Worm (Caenorhabditis elegans): Measurements from ENCODE around the gene ttbk-6.

The ttbk-6 gene

DNA sequence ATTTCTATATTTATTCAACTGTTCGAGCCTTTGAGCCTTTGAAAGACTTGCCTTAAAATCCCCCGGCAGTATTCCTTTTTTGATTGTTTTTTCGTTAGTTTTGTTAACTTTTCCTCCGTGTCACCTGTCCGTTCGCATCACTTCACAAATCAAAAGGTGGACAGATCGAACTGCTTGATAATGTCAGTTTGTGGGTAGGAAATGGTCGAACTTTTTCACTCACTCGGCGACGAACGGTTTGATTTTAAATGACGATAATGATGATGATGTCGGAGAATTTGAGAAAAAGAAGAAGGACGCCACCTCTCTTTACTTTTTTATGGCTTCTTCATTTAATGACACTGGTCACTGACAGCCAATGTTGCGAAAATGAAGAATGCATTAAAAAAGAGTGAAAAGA is 44.6 kb downstream of the ttbk-6 start:
- TF ChIP-seq mep-1 (tag; optimal IDR thresholded peaks at IDR 0.05) (no peak), R02D3.7 (tag; optimal IDR thresholded peaks at IDR 0.05) (no peak), F37D6.2 (tag; optimal IDR thresholded peaks at IDR 0.05) (no peak), zip-2 (tag; optimal IDR thresholded peaks at IDR 0.05) (no peak), unc-130 (GFP tag; optimal IDR thresholded peaks at IDR 0.05) (no peak), F49E8.2 (tag; optimal IDR thresholded peaks at IDR 0.05; ENCODE audit: borderline replicate concordance) (no peak), T26A8.4 (GFP tag; IDR thresholded peaks at IDR 0.05) (no peak), snpc-1.2 (GFP tag; IDR thresholded peaks at IDR 0.05) (no peak), nhr-48 (tag; optimal IDR thresholded peaks at IDR 0.05) (no peak), mes-2 (tag; optimal IDR thresholded peaks at IDR 0.05; ENCODE audit: poor library complexity, severe bottlenecking) (no peak)

DNA sequence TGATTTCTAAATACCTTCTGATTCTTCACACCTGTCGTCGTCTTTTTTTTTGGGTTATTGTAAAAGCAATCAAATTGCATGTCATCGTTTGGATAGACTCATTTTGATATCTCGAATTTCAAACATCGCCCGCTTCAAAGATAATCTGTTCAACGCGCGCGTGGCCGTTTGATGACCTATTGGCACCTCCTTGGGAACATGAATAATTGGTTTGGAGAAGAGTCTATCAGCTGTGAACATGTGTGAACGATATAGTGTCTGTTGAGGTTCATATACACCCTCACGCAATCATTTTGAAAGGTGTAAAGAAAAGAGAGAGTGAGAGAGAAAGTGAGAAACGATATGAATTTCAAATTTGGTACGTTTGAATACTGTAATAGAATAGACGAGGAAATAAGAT is 46.1 kb downstream of the ttbk-6 start:
- peak; percentile 74 for TF ChIP-seq aha-1 (tag)
- no peak for TF ChIP-seq snpc-4 (tag; optimal IDR thresholded peaks at IDR 0.05)

DNA sequence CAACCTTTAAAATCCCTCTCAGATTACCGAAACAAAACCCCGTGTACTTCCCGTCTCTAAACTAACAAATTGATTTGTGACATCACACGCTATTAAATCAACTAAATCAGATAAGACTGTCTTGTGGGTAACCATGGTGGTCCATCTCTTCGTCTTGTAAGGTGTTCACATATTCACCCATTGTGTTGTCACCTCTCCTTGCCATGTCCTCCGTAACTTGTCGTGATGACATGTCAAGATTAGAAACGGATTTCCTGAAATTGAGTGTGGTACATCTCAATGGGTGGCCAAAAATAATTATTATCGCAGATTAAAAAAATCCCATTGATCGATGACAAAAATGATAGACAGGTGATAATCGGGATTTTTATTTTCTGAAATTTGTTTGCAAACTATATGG is 49.9 kb downstream of the ttbk-6 start:
- TF ChIP-seq unc-62 (GFP tag; optimal IDR thresholded peaks at IDR 0.05 in 1 of 2): peak in 1 of 2 experiments; percentile 61
- TF ChIP-seq unc-62 (tag; optimal IDR thresholded peaks at IDR 0.05): no peak
- no peak for TF ChIP-seq mxl-3 (GFP tag; optimal IDR thresholded peaks at IDR 0.05)
- TF ChIP-seq lir-3 (tag; optimal IDR thresholded peaks at IDR 0.05): no peak
- no peak for TF ChIP-seq hmg-1.1 (GFP tag; IDR thresholded peaks at IDR 0.05)
